Fruit fly (Drosophila melanogaster) whole organism, embryonic: ENCODE data around the gene beag.

Experiments used
- Asciz ChIP-seq: fragments of 200-800 bp; sonication (Bioruptor generic); optimal IDR thresholded peaks from 2 replicates; lab custom pipeline; 2017; ENCODE audit warnings: missing biosample characterization, mild to moderate bottlenecking, missing genetic modification characterization, missing genetic modification reagents
- CG10274 ChIP-seq: fragments of 200-800 bp; sonication (Bioruptor generic); optimal IDR thresholded peaks from 3 replicates; lab custom pipeline; 2017; ENCODE audit warnings: missing biosample characterization, mild to moderate bottlenecking, missing genetic modification characterization
- CG12071 ChIP-seq: fragments of 200-800 bp; sonication (Bioruptor generic); optimal IDR thresholded peaks from 3 replicates; lab custom pipeline; 2018; ENCODE audit warnings: missing biosample characterization, mild to moderate bottlenecking, missing genetic modification characterization
- CG12391 ChIP-seq: fragments of 200-800 bp; sonication (Bioruptor generic); optimal IDR thresholded peaks from 3 replicates; lab custom pipeline; 2018; ENCODE audit warnings: missing biosample characterization, mild to moderate bottlenecking, missing genetic modification characterization, moderate library complexity
- CG13894 ChIP-seq: fragments of 200-800 bp; sonication (Bioruptor generic); optimal IDR thresholded peaks from 3 replicates; lab custom pipeline; 2018; ENCODE audit warnings: missing biosample characterization, mild to moderate bottlenecking, missing genetic modification characterization, moderate library complexity
- CG14860 ChIP-seq: fragments of 200-800 bp; sonication (Bioruptor generic); IDR thresholded peaks from 3 replicates; pipeline ENCODE4 v1.3.6; 2022; ENCODE audit warnings: missing biosample characterization, missing genetic modification characterization; ENCODE audit not compliant: partially characterized antibody
- CG15601 ChIP-seq: fragments of 200-800 bp; sonication (Bioruptor generic); optimal IDR thresholded peaks from 3 replicates; lab custom pipeline; 2019; ENCODE audit warnings: missing biosample characterization, mild to moderate bottlenecking, missing genetic modification characterization, moderate library complexity
- CG1602 ChIP-seq: fragments of 200-800 bp; sonication (Bioruptor generic); optimal IDR thresholded peaks from 3 replicates; lab custom pipeline; 2016; ENCODE audit warnings: missing biosample characterization, missing genetic modification characterization
- CG1603 ChIP-seq: fragments of 200-800 bp; sonication (Bioruptor generic); optimal IDR thresholded peaks from 2 replicates; lab custom pipeline; 2019; ENCODE audit warnings: missing biosample characterization, mild to moderate bottlenecking, missing genetic modification characterization, moderate library complexity
- CG17359 ChIP-seq: fragments of 200-800 bp; sonication (Bioruptor generic); optimal IDR thresholded peaks from 3 replicates; lab custom pipeline; 2018; ENCODE audit warnings: missing biosample characterization, mild to moderate bottlenecking, missing genetic modification characterization, moderate library complexity
- CG17385 ChIP-seq: fragments of 200-800 bp; sonication (Bioruptor generic); optimal IDR thresholded peaks from 3 replicates; lab custom pipeline; 2018; ENCODE audit warnings: missing biosample characterization, mild to moderate bottlenecking, missing genetic modification characterization
- CG18262 ChIP-seq: fragments of 200-800 bp; optimal IDR thresholded peaks from 3 replicates; lab custom pipeline; 2019; ENCODE audit warnings: missing biosample characterization, mild to moderate bottlenecking, missing genetic modification characterization, moderate library complexity
- CG2116 ChIP-seq: fragments of 200-800 bp; sonication (Bioruptor generic); optimal IDR thresholded peaks from 3 replicates; lab custom pipeline; 2018; ENCODE audit warnings: missing biosample characterization, mild to moderate bottlenecking, missing genetic modification characterization
- CG2202 ChIP-seq: fragments of 200-800 bp; sonication (Bioruptor generic); optimal IDR thresholded peaks from 2 replicates; lab custom pipeline; 2018; ENCODE audit warnings: missing biosample characterization, mild to moderate bottlenecking, missing genetic modification characterization
- CG2712 ChIP-seq: fragments of 200-800 bp; optimal IDR thresholded peaks from 3 replicates; lab custom pipeline; 2019; ENCODE audit warnings: missing biosample characterization, mild to moderate bottlenecking, missing genetic modification characterization, moderate library complexity
- CG4820 ChIP-seq: fragments of 200-800 bp; sonication (Bioruptor generic); optimal IDR thresholded peaks from 3 replicates; lab custom pipeline; 2016; ENCODE audit warnings: missing biosample characterization, missing genetic modification characterization
- CG5245 ChIP-seq: fragments of 200-800 bp; sonication (Bioruptor generic); optimal IDR thresholded peaks from 3 replicates; lab custom pipeline; 2016; ENCODE audit warnings: missing biosample characterization, missing genetic modification characterization
- CG6689 ChIP-seq: fragments of 200-800 bp; sonication (Bioruptor generic); IDR thresholded peaks from 2 replicates; pipeline ENCODE4 v1.3.6; 2022; ENCODE audit warnings: missing biosample characterization, missing genetic modification characterization
- CG7357 ChIP-seq: fragments of 200-800 bp; sonication (Bioruptor generic); IDR thresholded peaks from 3 replicates; pipeline ENCODE4 v1.3.6; 2022; ENCODE audit warnings: missing biosample characterization, missing genetic modification characterization
- CG8359 ChIP-seq: fragments of 200-800 bp; sonication (Bioruptor generic); optimal IDR thresholded peaks from 2 replicates; lab custom pipeline; 2017; ENCODE audit warnings: missing biosample characterization, mild to moderate bottlenecking, missing genetic modification characterization, borderline replicate concordance
- Deaf1 ChIP-seq: fragments of 200-800 bp; optimal IDR thresholded peaks from 3 replicates; lab custom pipeline; 2019; ENCODE audit warnings: missing biosample characterization, mild to moderate bottlenecking, missing genetic modification characterization, moderate library complexity
- HLH3B ChIP-seq: fragments of 200-800 bp; sonication (Bioruptor generic); IDR thresholded peaks from 2 replicates; pipeline ENCODE4 v1.3.6; 2022; ENCODE audit warnings: missing biosample characterization, missing genetic modification characterization
- HLHmδ ChIP-seq: fragments of 200-800 bp; sonication (Bioruptor generic); optimal IDR thresholded peaks from 2 replicates; lab custom pipeline; 2018; ENCODE audit warnings: missing biosample characterization, mild to moderate bottlenecking, missing genetic modification characterization, moderate library complexity
- Hmr ChIP-seq: fragments of 200-800 bp; sonication (Bioruptor generic); optimal IDR thresholded peaks from 3 replicates; lab custom pipeline; 2017; ENCODE audit warnings: mild to moderate bottlenecking, missing biosample characterization, missing genetic modification reagents, missing genetic modification characterization
- MBD-R2 ChIP-seq: fragments of 200-800 bp; sonication (Bioruptor generic); IDR thresholded peaks from 2 replicates; pipeline ENCODE4 v1.3.6; 2022; ENCODE audit warnings: missing biosample characterization, missing genetic modification characterization
- Myb ChIP-seq: fragments of 200-800 bp; sonication (Bioruptor generic); optimal IDR thresholded peaks from 2 replicates; lab custom pipeline; 2016; ENCODE audit warnings: missing biosample characterization, missing genetic modification characterization
- Nf-YA ChIP-seq: fragments of 200-800 bp; sonication (Bioruptor generic); IDR thresholded peaks from 2 replicates; pipeline ENCODE4 v1.3.6; 2022; ENCODE audit warnings: missing biosample characterization, missing genetic modification characterization
- Sry-δ ChIP-seq: fragments of 200-800 bp; sonication (Bioruptor generic); optimal IDR thresholded peaks from 2 replicates; lab custom pipeline; 2016; ENCODE audit warnings: missing biosample characterization, missing genetic modification characterization
- Tbp ChIP-seq: fragments of >200 bp; optimal IDR thresholded peaks from 2 replicates; lab custom pipeline; 2018; ENCODE audit warnings: missing biosample characterization, missing genetic modification characterization
- ac ChIP-seq: fragments of 200-800 bp; sonication (Bioruptor generic); optimal IDR thresholded peaks from 3 replicates; lab custom pipeline; 2017; ENCODE audit warnings: missing biosample characterization, mild to moderate bottlenecking, missing genetic modification characterization
- bab2 ChIP-seq: fragments of 200-800 bp; sonication (Bioruptor generic); optimal IDR thresholded peaks from 2 replicates; lab custom pipeline; 2016; ENCODE audit warnings: missing biosample characterization, missing genetic modification characterization
- chif ChIP-seq, 2 experiments: fragments of 200-800 bp; sonication (Bioruptor generic); optimal IDR thresholded peaks; 3 replicates each; lab custom pipeline; 2016; ENCODE audit warnings: missing biosample characterization in 2 of 2, missing genetic modification characterization in 2 of 2
- chm ChIP-seq: fragments of 200-800 bp; sonication (Bioruptor generic); IDR thresholded peaks from 2 replicates; pipeline ENCODE4 v1.3.6; 2022; ENCODE audit warnings: missing biosample characterization, missing genetic modification characterization
- ci ChIP-seq: fragments of 200-800 bp; sonication (Bioruptor generic); IDR thresholded peaks from 3 replicates; pipeline ENCODE4 v1.3.6; 2022; ENCODE audit warnings: missing biosample characterization, missing genetic modification characterization
- crc ChIP-seq: fragments of 200-800 bp; sonication (Bioruptor generic); optimal IDR thresholded peaks from 2 replicates; lab custom pipeline; 2016; ENCODE audit warnings: missing biosample characterization, missing genetic modification characterization
- cwo ChIP-seq: fragments of 200-800 bp; sonication (Bioruptor generic); optimal IDR thresholded peaks from 3 replicates; lab custom pipeline; 2017; ENCODE audit warnings: missing biosample characterization, missing genetic modification characterization, mild to moderate bottlenecking, moderate library complexity, missing genetic modification reagents
- dan ChIP-seq: fragments of 200-800 bp; sonication (Bioruptor generic); IDR thresholded peaks from 2 replicates; pipeline ENCODE4 v1.3.6; 2022; ENCODE audit warnings: missing biosample characterization, missing genetic modification characterization
- gcm2 ChIP-seq: fragments of 200-800 bp; sonication (Bioruptor generic); optimal IDR thresholded peaks from 2 replicates; lab custom pipeline; 2016; ENCODE audit warnings: missing biosample characterization, missing genetic modification characterization
- grau ChIP-seq: fragments of 200-800 bp; optimal IDR thresholded peaks from 3 replicates; lab custom pipeline; 2019; ENCODE audit warnings: missing biosample characterization, mild to moderate bottlenecking, missing genetic modification characterization, moderate library complexity
- mld ChIP-seq: fragments of 200-800 bp; sonication (Bioruptor generic); IDR thresholded peaks from 3 replicates; pipeline ENCODE4 v1.3.6; 2022; ENCODE audit warnings: missing biosample characterization, missing genetic modification characterization; ENCODE audit not compliant: partially characterized antibody
- onecut ChIP-seq: fragments of 200-800 bp; sonication (Bioruptor generic); IDR thresholded peaks from 2 replicates; pipeline ENCODE4 v1.3.6; 2022; ENCODE audit warnings: missing biosample characterization, missing genetic modification characterization
- p53 ChIP-seq: fragments of 200-800 bp; sonication (Bioruptor generic); optimal IDR thresholded peaks from 2 replicates; lab custom pipeline; 2016; ENCODE audit warnings: missing biosample characterization, missing genetic modification characterization
- prd ChIP-seq, 3 experiments: fragments of >200 bp in 2 of 3; fragments of 200-800 bp in 1 of 3; sonication (Bioruptor generic) in 1 of 3; optimal IDR thresholded peaks in 2 of 3; IDR thresholded peaks in 1 of 3; 2 replicates in 2 of 3; 3 replicates in 1 of 3; pipeline versions ENCODE4 v1.3.6 to Lab custom; 2017 to 2022; ENCODE audit warnings: missing biosample characterization in 1 of 3, missing genetic modification characterization in 1 of 3
- slp2 ChIP-seq: fragments of 200-800 bp; sonication (Bioruptor generic); optimal IDR thresholded peaks from 2 replicates; lab custom pipeline; 2016; ENCODE audit warnings: missing biosample characterization, missing genetic modification characterization
- tgo ChIP-seq: fragments of 200-800 bp; sonication (Bioruptor generic); IDR thresholded peaks from 3 replicates; pipeline ENCODE4 v1.3.6; 2022; ENCODE audit warnings: missing biosample characterization, missing genetic modification characterization
- tll ChIP-seq, 2 experiments: fragments of 200-800 bp in 1 of 2; fragments of >200 bp in 1 of 2; sonication (Bioruptor generic) in 1 of 2; optimal IDR thresholded peaks; 2 replicates each; lab custom pipeline; 2017 to 2019; ENCODE audit warnings: missing biosample characterization in 2 of 2, missing genetic modification characterization in 2 of 2, mild to moderate bottlenecking in 1 of 2, moderate library complexity in 1 of 2
- ttk ChIP-seq: fragments of 200-800 bp; sonication (Bioruptor generic); IDR thresholded peaks from 2 replicates; pipeline ENCODE4 v2.1.2; 2022; ENCODE audit warnings: missing biosample characterization, missing genetic modification characterization
- vvl ChIP-seq: fragments of 200-800 bp; sonication (Bioruptor generic); IDR thresholded peaks from 2 replicates; pipeline ENCODE4 v1.3.6; 2022; ENCODE audit warnings: missing biosample characterization, missing genetic modification characterization
- yki ChIP-seq: fragments of >200 bp; optimal IDR thresholded peaks from 3 replicates; lab custom pipeline; 2018
- z ChIP-seq: fragments of 200-800 bp; sonication (Bioruptor generic); IDR thresholded peaks from 3 replicates; pipeline ENCODE4 v1.3.6; 2022; ENCODE audit warnings: missing biosample characterization, missing genetic modification characterization

The beag gene

dm6 chr3R:9013765-9014380 lies 51.0 kb downstream of the beag start (continued):
- peak; percentile 26 for TF ChIP-seq Sry-δ (GFP tag; lab: Kevin White, UChicago)
- peak; percentile 49 for TF ChIP-seq CG2712 (tag; lab: Kevin White, UChicago)
- TF ChIP-seq CG7357 (GFP tag; lab: Robert Waterston, UW), result no peak
- TF ChIP-seq Tbp (GFP tag; lab: Kevin White, UChicago), result no peak
- TF ChIP-seq CG1602 (GFP tag; lab: Kevin White, UChicago), result no peak
- peak; percentile 48; the same call in 1 of the 2 replicates for TF ChIP-seq vvl (GFP tag; lab: Robert Waterston, UW)
- TF ChIP-seq Asciz (GFP tag; lab: Kevin White, UChicago), result no peak
- TF ChIP-seq CG10274 (GFP tag; lab: Kevin White, UChicago), result no peak
- TF ChIP-seq CG17359, result peak; percentile 50
- TF ChIP-seq z (GFP tag; lab: Robert Waterston, UW), result no peak
- TF ChIP-seq chm (GFP tag; lab: Robert Waterston, UW), result peak; percentile 57; the same call in 1 of the 2 replicates
- TF ChIP-seq MBD-R2 (GFP tag; lab: Robert Waterston, UW), result peak; percentile 57
- TF ChIP-seq mld (GFP tag; lab: Robert Waterston, UW), result no peak
- TF ChIP-seq CG17385, result no peak
- TF ChIP-seq onecut (GFP tag; lab: Robert Waterston, UW), result peak; percentile 39; the same call in 1 of the 2 replicates
- peak; percentile 55 for TF ChIP-seq Myb (GFP tag; lab: Kevin White, UChicago)
- no peak for TF ChIP-seq gcm2 (GFP tag; lab: Kevin White, UChicago)
- TF ChIP-seq ac (GFP tag; lab: Kevin White, UChicago), result no peak
- peak; percentile 49 for TF ChIP-seq CG6689 (GFP tag; lab: Robert Waterston, UW)
- TF ChIP-seq CG1603 (tag; lab: Kevin White, UChicago), result peak; percentile 70
- no peak for TF ChIP-seq prd (optimal IDR thresholded peaks at IDR 0.05; lab: Kevin White, UChicago)
- TF ChIP-seq prd (GFP tag; IDR thresholded peaks at IDR 0.05; lab: Robert Waterston, UW), result peak; percentile 37; the same call in 1 of the 3 replicates
- no peak for TF ChIP-seq yki (lab: Kevin White, UChicago)
- peak; percentile 47 for TF ChIP-seq slp2 (GFP tag; lab: Kevin White, UChicago)
- TF ChIP-seq p53, result peak; percentile 32
- no peak for TF ChIP-seq Deaf1 (tag; lab: Kevin White, UChicago)
- no peak for TF ChIP-seq CG12071
- no peak for TF ChIP-seq Hmr (GFP tag; lab: Kevin White, UChicago)
- no peak for TF ChIP-seq tll (GFP tag; optimal IDR thresholded peaks at IDR 0.05; lab: Kevin White, UChicago)
- peak; percentile 3 for TF ChIP-seq CG4820
- TF ChIP-seq CG18262, result peak; percentile 37
- no peak for TF ChIP-seq CG8359 (GFP tag; lab: Kevin White, UChicago)
- peak in 1 of 2 experiments; percentile 42 for TF ChIP-seq chif (GFP tag; optimal IDR thresholded peaks at IDR 0.05; lab: Kevin White, UChicago)
- peak; percentile 32 for TF ChIP-seq CG5245
- peak; percentile 54 for TF ChIP-seq grau
- TF ChIP-seq bab2, result peak; percentile 38
- no peak for TF ChIP-seq CG13894 (tag; lab: Kevin White, UChicago)
- TF ChIP-seq crc (GFP tag; lab: Kevin White, UChicago), result peak; percentile 34
- TF ChIP-seq ci (GFP tag; lab: Robert Waterston, UW), result peak; percentile 72
- peak; percentile 45; the same call in 2 of the 3 replicates for TF ChIP-seq tgo
- TF ChIP-seq CG15601 (tag; lab: Kevin White, UChicago), result peak; percentile 28
- TF ChIP-seq cwo (GFP tag; lab: Kevin White, UChicago), result peak; percentile 63
- TF ChIP-seq dan (GFP tag; lab: Robert Waterston, UW), result no peak
- no peak for TF ChIP-seq Nf-YA
- TF ChIP-seq HLH3B, result no peak
- TF ChIP-seq CG2116 (GFP tag; lab: Kevin White, UChicago), result peak; percentile 38
- peak; percentile 42 for TF ChIP-seq CG12391 (tag; lab: Kevin White, UChicago)
- no peak for TF ChIP-seq ttk (GFP tag; lab: Robert Waterston, UW)
- TF ChIP-seq HLHmδ (GFP tag; lab: Kevin White, UChicago), result no peak
- TF ChIP-seq CG14860 (GFP tag; lab: Robert Waterston, UW), result no peak
- TF ChIP-seq CG2202 (tag; lab: Kevin White, UChicago), result peak; percentile 9
